Worm (Caenorhabditis elegans) whole organism, L4 larva: ENCODE measurements around the gene htrl-1.
A peak's percentile ranks its signal among the peaks of the same experiment; 100 is the strongest.

Source experiments
- D1046.2 ChIP-seq: fragments of 200-800 bp; sonication (Bioruptor generic); IDR thresholded peaks from 2 replicates; pipeline ENCODE4 v1.3.6; 2022; ENCODE audit warnings: missing genetic modification characterization, missing compliant biosample characterization
- F10B5.3 ChIP-seq: sonication (generic microtip); optimal IDR thresholded peaks from 2 replicates; lab custom pipeline; 2016; ENCODE audit warnings: mild to moderate bottlenecking, missing genetic modification characterization, missing compliant biosample characterization
- F44E2.7 ChIP-seq: fragments of 200-800 bp; sonication (Bioruptor generic); IDR thresholded peaks from 2 replicates; pipeline ENCODE4 v2.1.2; 2022; ENCODE audit warnings: missing genetic modification characterization, missing compliant biosample characterization
- T20F7.1 ChIP-seq: fragments of 200-800 bp; sonication (Bioruptor generic); optimal IDR thresholded peaks from 2 replicates; lab custom pipeline; 2018; ENCODE audit warnings: mild to moderate bottlenecking, missing genetic modification characterization, missing compliant biosample characterization
- T26A8.4 ChIP-seq: fragments of 200-800 bp; sonication (Bioruptor generic); IDR thresholded peaks from 2 replicates; pipeline ENCODE4 v1.3.6; 2022; ENCODE audit warnings: missing genetic modification characterization, missing compliant biosample characterization
- Y5F2A.4 ChIP-seq: fragments of 200-800 bp; sonication (Bioruptor generic); optimal IDR thresholded peaks from 2 replicates; lab custom pipeline; 2018; ENCODE audit warnings: mild to moderate bottlenecking, missing genetic modification characterization, missing compliant biosample characterization
- aha-1 ChIP-seq: fragments of 150-350 bp; peaks from one replicate; lab custom pipeline; 2014; ENCODE audit warnings: missing biosample characterization, missing genetic modification characterization
- ama-1 ChIP-seq: fragments of 150-350 bp; optimal IDR thresholded peaks from 2 replicates; lab custom pipeline; 2014; ENCODE audit warnings: inconsistent platforms, mixed read lengths
- ceh-20 ChIP-seq: fragments of 200-800 bp; sonication (Bioruptor generic); IDR thresholded peaks from 2 replicates; pipeline ENCODE4 v1.3.6; 2022; ENCODE audit warnings: missing genetic modification reagents, missing genetic modification characterization, missing compliant biosample characterization
- ctbp-1 ChIP-seq: fragments of 200-800 bp; sonication (Bioruptor generic); IDR thresholded peaks from 2 replicates; pipeline ENCODE4 v1.3.6; 2022; ENCODE audit warnings: missing genetic modification reagents, missing genetic modification characterization, missing compliant biosample characterization
- daf-12 ChIP-seq: fragments of 150-350 bp; optimal IDR thresholded peaks from 2 replicates; lab custom pipeline; 2014; ENCODE audit warnings: missing biosample characterization, missing genetic modification reagents, missing genetic modification characterization
- dmd-8 ChIP-seq: fragments of 200-800 bp; sonication (Bioruptor generic); IDR thresholded peaks from 2 replicates; pipeline ENCODE4 v1.3.6; 2022; ENCODE audit warnings: missing genetic modification characterization, missing compliant biosample characterization
- dmd-9 ChIP-seq: fragments of 200-800 bp; sonication (Bioruptor generic); IDR thresholded peaks from 2 replicates; pipeline ENCODE4 v1.3.6; 2022; ENCODE audit warnings: missing genetic modification reagents, missing genetic modification characterization, missing compliant biosample characterization
- fos-1 ChIP-seq: fragments of 150-350 bp; optimal IDR thresholded peaks from 2 replicates; lab custom pipeline; 2014; ENCODE audit warnings: missing biosample characterization, missing genetic modification characterization
- hlh-11 ChIP-seq: fragments of 200-800 bp; sonication (Bioruptor generic); optimal IDR thresholded peaks from 2 replicates; lab custom pipeline; 2018; ENCODE audit warnings: mild to moderate bottlenecking, missing genetic modification characterization, missing compliant biosample characterization
- hlh-30 ChIP-seq: sonication (generic microtip); optimal IDR thresholded peaks from 2 replicates; lab custom pipeline; 2017; ENCODE audit warnings: antibody characterized with exemption, mild to moderate bottlenecking, missing genetic modification characterization, missing compliant biosample characterization; ENCODE audit not compliant: insufficient read depth
- lin-1 ChIP-seq: fragments of 200-800 bp; sonication (Bioruptor generic); IDR thresholded peaks from 2 replicates; pipeline ENCODE4 v1.3.6; 2022; ENCODE audit warnings: missing genetic modification reagents, missing genetic modification characterization, missing compliant biosample characterization
- lin-39 ChIP-seq: fragments of 150-350 bp; optimal IDR thresholded peaks from 2 replicates; lab custom pipeline; 2014; ENCODE audit warnings: missing biosample characterization, missing genetic modification reagents, missing genetic modification characterization
- lsy-2 ChIP-seq, 2 experiments: fragments of 150-350 bp in 1 of 2; sonication (generic microtip) in 1 of 2; optimal IDR thresholded peaks; 2 replicates each; lab custom pipeline; 2014 to 2017; ENCODE audit warnings: missing biosample characterization in 2 of 2, missing genetic modification characterization in 2 of 2
- madf-9 ChIP-seq: fragments of 200-800 bp; sonication (Bioruptor generic); conservative IDR thresholded peaks from 2 replicates; pipeline ENCODE4 v1.3.6; 2022; ENCODE audit warnings: missing genetic modification reagents, missing genetic modification characterization, missing compliant biosample characterization
- mdl-1 ChIP-seq, 2 experiments: fragments of 150-350 bp in 1 of 2; sonication (generic microtip) in 1 of 2; optimal IDR thresholded peaks; 2 replicates each; lab custom pipeline; 2014 to 2017; ENCODE audit warnings: missing biosample characterization in 2 of 2, missing genetic modification characterization in 2 of 2
- mes-2 ChIP-seq: sonication (generic microtip); optimal IDR thresholded peaks from 2 replicates; lab custom pipeline; 2016; ENCODE audit warnings: missing genotype, mild to moderate bottlenecking, missing genetic modification characterization, missing compliant biosample characterization; ENCODE audit not compliant: poor library complexity, severe bottlenecking
- mxl-2 ChIP-seq: fragments of 200-800 bp; sonication (Bioruptor generic); conservative IDR thresholded peaks from 2 replicates; pipeline ENCODE4 v1.3.6; 2022; ENCODE audit warnings: missing genetic modification reagents, missing genetic modification characterization, missing compliant biosample characterization
- mxl-3 ChIP-seq: fragments of 200-800 bp; sonication (Bioruptor generic); optimal IDR thresholded peaks from 2 replicates; lab custom pipeline; 2018; ENCODE audit warnings: mild to moderate bottlenecking, missing genetic modification characterization, missing compliant biosample characterization
- nhr-10 ChIP-seq: fragments of 150-350 bp; optimal IDR thresholded peaks from 2 replicates; lab custom pipeline; 2014; ENCODE audit warnings: missing biosample characterization, missing genetic modification characterization
- nhr-111 ChIP-seq: fragments of 200-800 bp; sonication (Bioruptor generic); optimal IDR thresholded peaks from 2 replicates; lab custom pipeline; 2018; ENCODE audit warnings: mild to moderate bottlenecking, missing genetic modification characterization, missing compliant biosample characterization
- nhr-237 ChIP-seq: sonication (generic microtip); optimal IDR thresholded peaks from 2 replicates; lab custom pipeline; 2017; ENCODE audit warnings: missing biosample characterization, missing genetic modification characterization
- nhr-25 ChIP-seq: sonication (generic microtip); optimal IDR thresholded peaks from 2 replicates; lab custom pipeline; 2017; ENCODE audit warnings: missing genetic modification characterization, mild to moderate bottlenecking, missing compliant biosample characterization, antibody characterized with exemption, moderate library complexity, borderline replicate concordance; ENCODE audit not compliant: insufficient read depth
- nhr-28 ChIP-seq: fragments of 150-350 bp; optimal IDR thresholded peaks from 2 replicates; lab custom pipeline; 2014; ENCODE audit warnings: missing biosample characterization, missing genetic modification characterization
- nhr-42 ChIP-seq: fragments of 200-800 bp; sonication (Bioruptor generic); IDR thresholded peaks from 2 replicates; pipeline ENCODE4 v1.3.6; 2022; ENCODE audit warnings: missing genetic modification characterization, missing compliant biosample characterization
- nhr-48 ChIP-seq: sonication (generic microtip); optimal IDR thresholded peaks from 2 replicates; lab custom pipeline; 2016; ENCODE audit warnings: mild to moderate bottlenecking, missing genetic modification characterization, missing compliant biosample characterization
- pha-4 ChIP-seq, 2 experiments: fragments of 150-350 bp in 1 of 2; fragments of 200-800 bp in 1 of 2; sonication (Bioruptor generic) in 1 of 2; IDR thresholded peaks in 1 of 2; optimal IDR thresholded peaks in 1 of 2; 2 replicates each; pipeline versions ENCODE4 v1.3.6 to Lab custom; 2014 to 2022; ENCODE audit warnings: missing genetic modification characterization in 2 of 2, missing genetic modification reagents in 2 of 2, missing biosample characterization in 1 of 2, missing compliant biosample characterization in 1 of 2
- saeg-2 ChIP-seq: fragments of 200-800 bp; sonication (Bioruptor generic); IDR thresholded peaks from 2 replicates; pipeline ENCODE4 v1.3.6; 2022; ENCODE audit warnings: missing genetic modification reagents, missing genetic modification characterization, missing compliant biosample characterization
- sdz-12 ChIP-seq: fragments of 200-800 bp; sonication (Bioruptor generic); optimal IDR thresholded peaks from 2 replicates; lab custom pipeline; 2018; ENCODE audit warnings: mild to moderate bottlenecking, missing genetic modification characterization, missing compliant biosample characterization
- snpc-1.2 ChIP-seq: fragments of 200-800 bp; sonication (Bioruptor generic); IDR thresholded peaks from 2 replicates; pipeline ENCODE4 v1.3.6; 2022; ENCODE audit warnings: missing genetic modification reagents, missing genetic modification characterization, missing compliant biosample characterization
- tra-1 ChIP-seq: fragments of 200-800 bp; sonication (Bioruptor generic); IDR thresholded peaks from 2 replicates; pipeline ENCODE4 v1.3.6; 2022; ENCODE audit warnings: missing genetic modification reagents, missing genetic modification characterization, missing compliant biosample characterization
- unc-62 ChIP-seq, 3 experiments: fragments of 150-350 bp in 1 of 3; sonication (generic microtip); optimal IDR thresholded peaks in 2 of 3; peaks in 1 of 3; 1 replicate in 1 of 3; 2 replicates in 2 of 3; lab custom pipeline; 2014 to 2017; ENCODE audit warnings: missing biosample characterization in 3 of 3, missing genetic modification characterization in 3 of 3, missing genetic modification reagents in 3 of 3, missing genotype in 1 of 3
- zag-1 ChIP-seq: fragments of 150-350 bp; optimal IDR thresholded peaks from 2 replicates; lab custom pipeline; 2014; ENCODE audit warnings: missing biosample characterization, missing genetic modification characterization
- ztf-7 ChIP-seq: fragments of 150-350 bp; optimal IDR thresholded peaks from 2 replicates; lab custom pipeline; 2014; ENCODE audit warnings: missing biosample characterization, missing genetic modification characterization

Gene htrl-1

DNA sequence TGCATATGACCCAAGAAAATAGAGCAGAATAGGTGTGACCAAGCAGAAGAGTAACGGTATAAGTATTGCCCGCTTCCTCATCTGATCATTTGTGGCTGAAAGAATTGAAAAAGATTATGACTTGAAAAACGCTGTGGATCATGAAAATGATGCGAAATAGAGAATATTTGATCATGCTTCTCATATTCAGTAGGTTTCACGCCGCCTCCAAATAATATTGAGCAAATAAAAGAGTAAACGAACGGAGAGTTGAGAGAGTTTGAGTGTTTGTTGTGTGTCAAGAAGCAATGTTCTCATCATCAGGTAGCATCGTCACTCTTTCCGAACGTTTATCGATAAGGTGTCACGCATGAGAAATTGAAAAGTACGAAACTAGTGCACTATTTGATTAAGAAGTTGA is at the start of gene htrl-1:
Gene htrl-1 (minus strand): TSS at position 101 of the 400 bp plus-strand sequence.
- TF ChIP-seq nhr-237 (tag; lab: Kevin White, UChicago): no peak
- no peak for TF ChIP-seq nhr-42 (GFP tag; lab: Robert Waterston, UW)
- no peak for TF ChIP-seq lin-39
- TF ChIP-seq mxl-3 (GFP tag; lab: Kevin White, UChicago): no peak
- TF ChIP-seq sdz-12 (GFP tag; lab: Kevin White, UChicago): no peak
- no peak for TF ChIP-seq zag-1 (tag; lab: Kevin White, UChicago)
- no peak for TF ChIP-seq T20F7.1 (GFP tag; lab: Kevin White, UChicago)
- no peak for TF ChIP-seq snpc-1.2 (GFP tag; lab: Robert Waterston, UW)
- no peak for TF ChIP-seq daf-12
- TF ChIP-seq F44E2.7 (GFP tag; lab: Robert Waterston, UW): no peak
- no peak for TF ChIP-seq ztf-7 (tag; lab: Kevin White, UChicago)
- no peak for TF ChIP-seq madf-9
- no peak for TF ChIP-seq ama-1 (lab: Kevin White, UChicago)
- no peak for TF ChIP-seq nhr-25 (tag; lab: Kevin White, UChicago)
- TF ChIP-seq saeg-2: no peak
- TF ChIP-seq ceh-20 (GFP tag; lab: Robert Waterston, UW): no peak
- no peak for TF ChIP-seq dmd-8 (GFP tag; lab: Robert Waterston, UW)
- no peak for TF ChIP-seq pha-4 (GFP tag; IDR thresholded peaks at IDR 0.05; lab: Robert Waterston, UW)
- TF ChIP-seq pha-4 (tag; optimal IDR thresholded peaks at IDR 0.05; lab: Kevin White, UChicago): no peak

DNA sequence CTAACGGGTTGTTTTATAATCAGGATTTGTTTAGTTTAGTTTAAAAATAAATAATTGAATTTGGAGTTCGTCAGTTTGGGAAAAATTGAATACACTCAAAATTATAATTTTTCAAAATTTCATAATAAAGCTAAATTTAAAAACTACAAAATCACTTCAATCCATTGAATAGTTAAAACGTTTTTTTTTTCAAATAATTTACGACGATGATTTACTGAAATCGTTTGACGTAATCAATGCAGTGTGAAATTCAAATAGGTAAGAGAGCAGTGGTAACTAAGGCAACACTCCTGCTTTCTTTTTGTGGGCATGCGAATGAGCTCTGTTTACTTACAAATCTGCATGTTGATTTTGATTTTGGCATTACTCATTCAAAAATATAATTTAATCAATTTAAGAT is 49.0 kb upstream of the htrl-1 start, which contains the start of gene F38B7.10:
Gene F38B7.10 (plus strand): TSS at position 301 of the 400 bp plus-strand sequence.
- peak; percentile 49 for TF ChIP-seq aha-1 (tag; lab: Kevin White, UChicago)
- no peak for TF ChIP-seq lsy-2 (tag; optimal IDR thresholded peaks at IDR 0.05; lab: Kevin White, UChicago)
- TF ChIP-seq, all 104 proteins: peak for 1

DNA sequence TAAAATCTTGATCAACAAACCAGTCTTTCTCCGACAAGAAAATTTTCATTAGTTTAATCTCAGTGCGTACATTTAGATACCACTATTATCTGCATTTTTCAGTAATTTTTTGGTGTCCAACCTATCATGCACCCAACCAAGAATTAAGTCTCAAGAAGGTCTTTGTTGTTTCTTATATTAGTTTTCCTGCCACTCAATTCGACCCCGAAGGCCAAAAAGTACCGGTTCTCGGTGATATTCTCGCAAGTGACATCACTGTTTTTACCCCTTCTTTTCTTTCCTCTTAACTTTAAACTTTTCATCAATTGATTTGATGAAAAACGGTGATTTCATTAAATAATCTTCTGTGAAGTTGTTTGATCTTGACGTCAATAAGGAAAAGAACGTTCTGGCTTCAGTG is 47.4 kb upstream of the htrl-1 start, which contains the start of gene F38B7.2:
Gene F38B7.2 (plus strand): TSS at position 400 of the 400 bp plus-strand sequence.
- peak; percentile 30 for TF ChIP-seq nhr-10
- no peak for TF ChIP-seq dmd-9 (GFP tag; lab: Robert Waterston, UW)
- no peak for TF ChIP-seq Y5F2A.4 (GFP tag; lab: Kevin White, UChicago)
- TF ChIP-seq mes-2 (tag; lab: Kevin White, UChicago): no peak
- peak; percentile 4 for TF ChIP-seq nhr-28 (tag; lab: Kevin White, UChicago)
- no peak for TF ChIP-seq mxl-3 (GFP tag; lab: Kevin White, UChicago)
- peak; percentile 66 for TF ChIP-seq nhr-48
- TF ChIP-seq F44E2.7 (GFP tag; lab: Robert Waterston, UW): no peak
- TF ChIP-seq mxl-2: no peak
- no peak for TF ChIP-seq nhr-111
- TF ChIP-seq nhr-25 (tag; lab: Kevin White, UChicago): peak; percentile 43
- peak; percentile 3 for TF ChIP-seq hlh-30 (tag; lab: Kevin White, UChicago)
- TF ChIP-seq hlh-11 (tag; lab: Kevin White, UChicago): peak; percentile 12
- peak in 1 of 2 experiments; percentile 71 for TF ChIP-seq unc-62 (GFP tag; optimal IDR thresholded peaks at IDR 0.05 in 1 of 2; lab: Kevin White, UChicago)
- no peak for TF ChIP-seq unc-62 (tag; optimal IDR thresholded peaks at IDR 0.05; lab: Kevin White, UChicago)
- no peak for TF ChIP-seq lin-1 (GFP tag; lab: Robert Waterston, UW)
- no peak for TF ChIP-seq ctbp-1 (GFP tag; lab: Robert Waterston, UW)
- no peak for TF ChIP-seq fos-1
- TF ChIP-seq tra-1 (GFP tag; lab: Robert Waterston, UW): no peak
- TF ChIP-seq F10B5.3 (tag; lab: Kevin White, UChicago): no peak
- no peak for TF ChIP-seq mdl-1 (tag; optimal IDR thresholded peaks at IDR 0.05; lab: Kevin White, UChicago)
- TF ChIP-seq aha-1 (tag; lab: Kevin White, UChicago): peak; percentile 49
- TF ChIP-seq sdz-12 (GFP tag; lab: Kevin White, UChicago): no peak
- TF ChIP-seq D1046.2 (GFP tag; lab: Robert Waterston, UW): no peak
- TF ChIP-seq T26A8.4 (GFP tag; lab: Robert Waterston, UW): no peak
